Worm (Caenorhabditis elegans) whole organism, L3 larva: ENCODE results near the gene bet-2.

Source experiments
- R02D3.7 ChIP-seq: fragments of 150-350 bp; optimal IDR thresholded peaks from 2 replicates; lab custom pipeline; 2014; ENCODE audit warnings: missing biosample characterization, missing genetic modification characterization
- ZK546.5 ChIP-seq: sonication (generic microtip); optimal IDR thresholded peaks from 2 replicates; lab custom pipeline; 2017; ENCODE audit warnings: missing biosample characterization, missing genetic modification characterization
- aly-2 ChIP-seq: fragments of 150-350 bp; optimal IDR thresholded peaks from 2 replicates; lab custom pipeline; 2014; ENCODE audit warnings: missing biosample characterization, missing genetic modification characterization
- ama-1 ChIP-seq: fragments of 150-350 bp; optimal IDR thresholded peaks from 2 replicates; lab custom pipeline; 2018
- ceh-28 ChIP-seq: fragments of 150-350 bp; optimal IDR thresholded peaks from 2 replicates; lab custom pipeline; 2014; ENCODE audit warnings: missing biosample characterization, missing genetic modification reagents, missing genetic modification characterization
- ceh-9 ChIP-seq: sonication (generic microtip); optimal IDR thresholded peaks from 2 replicates; lab custom pipeline; 2018; ENCODE audit warnings: missing biosample characterization, missing genetic modification characterization
- egl-5 ChIP-seq: fragments of 150-350 bp; optimal IDR thresholded peaks from 2 replicates; lab custom pipeline; 2017; ENCODE audit warnings: missing biosample characterization, missing genetic modification reagents, missing genetic modification characterization, inconsistent platforms
- elt-1 ChIP-seq: fragments of 150-350 bp; optimal IDR thresholded peaks from 2 replicates; lab custom pipeline; 2014; ENCODE audit warnings: missing biosample characterization, missing genetic modification characterization
- elt-2 ChIP-seq: sonication (generic microtip); optimal IDR thresholded peaks from 2 replicates; lab custom pipeline; 2016; ENCODE audit warnings: missing genetic modification reagents, mild to moderate bottlenecking, missing genetic modification characterization, missing compliant biosample characterization
- elt-3 ChIP-seq, 3 experiments: fragments of 150-350 bp in 1 of 3; sonication (generic microtip) in 2 of 3; optimal IDR thresholded peaks; 2 replicates in 2 of 3; 4 replicates in 1 of 3; lab custom pipeline; 2014 to 2017; ENCODE audit warnings: missing biosample characterization in 3 of 3, missing genetic modification characterization in 3 of 3
- eor-1 ChIP-seq, 2 experiments: fragments of 150-350 bp; optimal IDR thresholded peaks; 2 replicates each; lab custom pipeline; 2014 to 2018; ENCODE audit warnings: missing biosample characterization in 2 of 2, missing genetic modification characterization in 2 of 2
- fkh-10 ChIP-seq: sonication (generic microtip); optimal IDR thresholded peaks from 2 replicates; lab custom pipeline; 2017; ENCODE audit warnings: missing biosample characterization, missing genetic modification reagents, missing genetic modification characterization
- fkh-2 ChIP-seq: fragments of 150-350 bp; optimal IDR thresholded peaks from 2 replicates; lab custom pipeline; 2014; ENCODE audit warnings: missing biosample characterization, missing genetic modification reagents, missing genetic modification characterization
- hmg-11 ChIP-seq: sonication (generic microtip); optimal IDR thresholded peaks from 2 replicates; lab custom pipeline; 2016; ENCODE audit warnings: missing genetic modification characterization, missing compliant biosample characterization
- lin-39 ChIP-seq: fragments of 150-350 bp; optimal IDR thresholded peaks from 2 replicates; lab custom pipeline; 2018; ENCODE audit warnings: missing biosample characterization, missing genetic modification reagents, missing genetic modification characterization
- lsy-12 ChIP-seq: sonication (generic microtip); optimal IDR thresholded peaks from 2 replicates; lab custom pipeline; 2016; ENCODE audit warnings: mild to moderate bottlenecking, missing genetic modification characterization, missing compliant biosample characterization
- mdl-1 ChIP-seq: fragments of 150-350 bp; optimal IDR thresholded peaks from 2 replicates; lab custom pipeline; 2014; ENCODE audit warnings: missing biosample characterization, missing genetic modification characterization
- mml-1 ChIP-seq: fragments of 150-350 bp; sonication (generic microtip); optimal IDR thresholded peaks from 3 replicates; lab custom pipeline; 2014; ENCODE audit warnings: missing biosample characterization, missing genetic modification characterization
- nfya-1 ChIP-seq: sonication (generic microtip); optimal IDR thresholded peaks from 2 replicates; lab custom pipeline; 2017; ENCODE audit warnings: missing genetic modification characterization, mild to moderate bottlenecking, missing compliant biosample characterization, antibody characterized with exemption, moderate library complexity; ENCODE audit not compliant: insufficient read depth
- nhr-11 ChIP-seq: fragments of 150-350 bp; optimal IDR thresholded peaks from 2 replicates; lab custom pipeline; 2014; ENCODE audit warnings: missing biosample characterization, missing genetic modification characterization
- nhr-23 ChIP-seq: fragments of 150-350 bp; optimal IDR thresholded peaks from 2 replicates; lab custom pipeline; 2014; ENCODE audit warnings: missing biosample characterization, missing genetic modification reagents, missing genetic modification characterization
- nhr-25 ChIP-seq: sonication (generic microtip); optimal IDR thresholded peaks from 2 replicates; lab custom pipeline; 2017; ENCODE audit warnings: missing biosample characterization, missing genetic modification characterization
- nhr-43 ChIP-seq: sonication (generic microtip); optimal IDR thresholded peaks from 2 replicates; lab custom pipeline; 2016; ENCODE audit warnings: mild to moderate bottlenecking, missing genetic modification characterization, missing compliant biosample characterization; ENCODE audit not compliant: poor library complexity, severe bottlenecking
- nhr-67 ChIP-seq: fragments of 150-350 bp; optimal IDR thresholded peaks from 2 replicates; lab custom pipeline; 2014; ENCODE audit warnings: missing biosample characterization, missing genetic modification characterization
- nhr-76 ChIP-seq: fragments of 150-350 bp; sonication (generic microtip); optimal IDR thresholded peaks from 5 replicates; lab custom pipeline; 2014; ENCODE audit warnings: missing biosample characterization, missing genetic modification characterization
- pha-4 ChIP-seq: fragments of 150-350 bp; optimal IDR thresholded peaks from 2 replicates; lab custom pipeline; 2014; ENCODE audit warnings: missing biosample characterization, missing genetic modification reagents, missing genetic modification characterization
- pqm-1 ChIP-seq: fragments of 150-350 bp; optimal IDR thresholded peaks from 2 replicates; lab custom pipeline; 2017; ENCODE audit warnings: missing biosample characterization, missing genetic modification characterization, inconsistent platforms
- skn-1 ChIP-seq: fragments of 150-350 bp; optimal IDR thresholded peaks from 2 replicates; lab custom pipeline; 2014; ENCODE audit warnings: missing biosample characterization, missing genetic modification characterization
- snpc-4 ChIP-seq: fragments of 150-350 bp; optimal IDR thresholded peaks from 2 replicates; lab custom pipeline; 2014; ENCODE audit warnings: missing biosample characterization, missing genetic modification characterization
- tbx-2 ChIP-seq: sonication (generic microtip); optimal IDR thresholded peaks from 2 replicates; lab custom pipeline; 2016; ENCODE audit warnings: mild to moderate bottlenecking, missing genetic modification characterization, missing compliant biosample characterization
- unc-39 ChIP-seq: sonication (generic microtip); optimal IDR thresholded peaks from 4 replicates; lab custom pipeline; 2017; ENCODE audit warnings: missing biosample characterization, missing genetic modification characterization
- unc-62 ChIP-seq: fragments of 150-350 bp; sonication (generic microtip); optimal IDR thresholded peaks from 4 replicates; lab custom pipeline; 2014; ENCODE audit warnings: missing biosample characterization, missing genetic modification reagents, missing genetic modification characterization

bet-2 gene

DNA sequence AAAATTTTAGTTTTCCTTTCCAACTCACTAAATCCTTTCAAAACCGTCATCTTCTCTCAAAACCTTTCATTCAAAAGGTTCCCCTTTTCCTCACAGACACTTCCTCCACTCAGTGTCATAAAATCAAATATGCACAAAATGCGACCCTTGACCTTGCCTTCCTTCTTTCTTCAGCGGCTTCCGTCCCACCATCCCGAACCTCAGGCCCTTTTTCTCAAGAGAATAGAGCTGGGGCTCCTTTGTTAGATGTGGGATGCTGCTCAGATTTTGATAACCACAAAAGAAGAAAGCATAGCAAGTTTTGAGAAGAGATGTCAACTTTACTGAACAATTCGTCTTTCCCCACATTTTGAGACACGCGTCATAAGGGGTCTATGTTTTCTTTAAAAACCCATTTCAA, 21.7 kb downstream of the bet-2 start:
- TF ChIP-seq tbx-2 (tag; lab: Kevin White, UChicago) (no peak), fkh-10 (GFP tag; lab: Kevin White, UChicago) (peak; percentile 67), eor-1 (tag; optimal IDR thresholded peaks at IDR 0.05; lab: Kevin White, UChicago) (no peak)

DNA sequence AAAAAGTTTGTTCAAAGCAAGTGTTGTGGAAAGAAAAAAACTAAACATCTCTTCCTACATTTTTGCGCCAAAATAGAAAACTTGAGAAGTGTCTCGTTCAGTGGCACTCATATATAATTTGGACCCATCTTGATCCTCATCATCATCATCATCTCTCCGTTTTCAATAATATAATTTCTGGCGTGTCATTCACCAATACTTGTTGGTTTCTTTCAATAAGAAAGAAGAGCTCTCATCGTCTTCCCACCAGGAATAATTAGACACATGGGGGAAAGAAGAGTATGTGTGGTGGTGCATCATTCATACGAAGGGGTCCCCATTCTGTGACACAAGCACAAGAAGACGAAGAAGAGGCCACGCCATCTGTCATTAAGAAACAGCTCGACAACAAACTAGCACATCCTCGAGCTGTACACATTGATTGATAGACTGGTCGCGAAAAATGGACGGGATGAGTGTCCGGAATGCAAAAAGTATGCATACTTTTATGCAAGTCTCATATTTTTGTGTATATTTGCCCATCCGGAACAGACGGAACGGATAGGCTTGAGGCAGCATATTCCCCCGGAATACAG, 22.2 kb downstream of the bet-2 start:
- TF ChIP-seq ZK546.5 (tag; lab: Kevin White, UChicago) (no peak), lin-39 (tag; lab: Kevin White, UChicago) (peak; percentile 83)
- TF ChIP-seq, all 47 proteins: peak for 1

DNA sequence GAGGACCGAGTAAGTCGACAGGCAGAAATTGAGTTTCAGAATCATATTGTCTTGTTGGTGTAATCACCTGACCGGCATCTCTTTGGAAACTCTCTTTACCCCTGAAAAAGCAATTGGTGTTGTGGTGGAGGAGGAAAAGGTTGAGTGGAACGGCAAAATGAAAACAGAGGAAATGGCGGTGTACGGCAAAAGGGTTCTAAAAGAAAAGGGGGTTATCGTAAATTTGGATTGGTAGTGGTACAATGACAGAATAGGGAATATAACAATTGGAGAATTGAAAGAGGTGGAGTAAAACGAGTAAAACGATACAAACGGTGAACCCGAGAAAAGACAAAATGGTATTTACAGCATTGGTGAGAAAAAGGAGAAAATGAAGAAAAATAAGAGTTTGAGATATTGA, 24.2 kb downstream of the bet-2 start, which contains the start of gene sdn-1:
Gene sdn-1 (minus strand): TSS at position 101 of the 400 bp plus-strand sequence.
- no peak for TF ChIP-seq ceh-9 (tag; lab: Kevin White, UChicago)
- TF ChIP-seq tbx-2 (tag; lab: Kevin White, UChicago): no peak
- TF ChIP-seq R02D3.7 (tag; lab: Kevin White, UChicago): no peak
- no peak for TF ChIP-seq skn-1 (tag; lab: Kevin White, UChicago)
- TF ChIP-seq, all 47 proteins: peak for 0

DNA sequence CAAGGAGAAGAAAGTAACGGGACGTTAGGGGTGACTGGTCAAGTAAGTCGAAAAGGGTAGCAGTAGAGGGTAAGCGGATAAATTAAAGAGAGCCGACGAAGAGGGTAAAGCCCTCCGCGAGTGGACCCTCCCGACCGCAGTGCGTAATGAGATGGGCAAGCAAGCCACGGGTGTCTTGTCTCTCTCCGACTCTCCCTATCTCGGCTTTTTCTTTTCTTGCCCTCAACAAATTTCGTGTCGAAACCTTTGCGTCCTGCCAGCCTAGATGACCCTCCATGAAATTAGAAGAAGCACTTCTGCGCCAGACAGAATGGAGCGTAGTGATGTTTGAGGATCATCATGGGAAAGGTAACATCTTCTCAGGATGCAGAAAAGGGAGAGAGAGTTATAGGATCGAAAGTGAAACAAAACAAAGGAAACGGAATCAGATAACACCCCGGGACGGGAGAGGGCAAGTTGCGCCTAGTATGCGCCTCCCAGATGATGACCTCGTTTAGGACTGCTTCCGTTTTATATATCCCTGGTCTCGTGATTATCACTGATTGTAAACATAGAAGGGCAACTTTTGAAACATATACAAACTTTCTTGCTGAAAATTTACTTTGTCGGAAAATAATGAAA, 24.8 kb downstream of the bet-2 start:
- TF ChIP-seq ceh-28 (tag; lab: Kevin White, UChicago) (no peak), nhr-43 (peak; percentile 46), snpc-4 (no peak), nhr-11 (no peak), elt-2 (tag; lab: Kevin White, UChicago) (no peak), aly-2 (no peak), nfya-1 (tag; lab: Kevin White, UChicago) (peak; percentile 30), nhr-23 (tag; lab: Kevin White, UChicago) (peak; percentile 71), lin-39 (tag; lab: Kevin White, UChicago) (peak; percentile 55), fkh-2 (no peak), hmg-11 (tag; lab: Kevin White, UChicago) (no peak)

DNA sequence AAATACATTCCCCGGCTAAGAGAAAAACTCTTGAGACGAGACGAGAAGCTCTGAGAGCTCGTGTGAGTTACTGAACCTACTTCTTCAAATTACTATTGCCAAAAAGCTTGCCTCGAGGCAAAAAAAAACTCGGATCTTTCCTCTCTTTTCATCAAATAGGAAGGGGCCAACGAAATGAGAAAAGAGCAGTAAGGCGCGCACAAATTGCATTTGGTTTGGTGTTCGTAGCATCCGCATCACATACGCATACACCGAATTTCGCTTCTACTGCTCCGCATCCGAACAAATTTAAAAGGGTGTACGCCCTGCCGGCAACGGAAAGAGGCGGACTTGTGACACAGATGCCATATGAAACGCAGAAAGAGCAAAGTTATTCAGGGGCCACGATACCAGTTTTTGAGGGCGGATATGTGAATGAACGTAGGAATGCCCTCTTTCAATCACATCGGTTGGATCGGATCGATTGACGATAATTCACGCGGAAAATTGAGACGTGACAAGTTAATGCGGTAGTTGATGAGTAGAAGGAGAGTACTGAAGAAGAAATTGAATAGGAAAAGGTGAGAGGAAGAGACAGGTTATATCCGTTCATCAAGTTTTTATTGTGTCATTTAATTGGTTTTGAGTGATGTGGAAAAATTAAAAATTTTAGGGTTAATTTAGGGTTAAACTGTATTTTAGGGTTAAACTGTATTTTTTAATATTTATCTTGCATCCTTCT, 25.8 kb downstream of the bet-2 start:
- TF ChIP-seq nfya-1 (tag; lab: Kevin White, UChicago) (peak; percentile 19), nhr-23 (tag; lab: Kevin White, UChicago) (peak; percentile 32), egl-5 (tag; lab: Kevin White, UChicago) (peak; percentile 21), aly-2 (no peak), ceh-28 (tag; lab: Kevin White, UChicago) (peak; percentile 4), ZK546.5 (tag; lab: Kevin White, UChicago) (no peak), nhr-25 (peak; percentile 21), mdl-1 (tag; lab: Kevin White, UChicago) (no peak), nhr-67 (no peak), elt-3 (tag; optimal IDR thresholded peaks at IDR 0.05; lab: Kevin White, UChicago) (no peak), fkh-10 (GFP tag; lab: Kevin White, UChicago) (peak; percentile 90), elt-1 (no peak)
- TF ChIP-seq, all 47 proteins: peak for 6

DNA sequence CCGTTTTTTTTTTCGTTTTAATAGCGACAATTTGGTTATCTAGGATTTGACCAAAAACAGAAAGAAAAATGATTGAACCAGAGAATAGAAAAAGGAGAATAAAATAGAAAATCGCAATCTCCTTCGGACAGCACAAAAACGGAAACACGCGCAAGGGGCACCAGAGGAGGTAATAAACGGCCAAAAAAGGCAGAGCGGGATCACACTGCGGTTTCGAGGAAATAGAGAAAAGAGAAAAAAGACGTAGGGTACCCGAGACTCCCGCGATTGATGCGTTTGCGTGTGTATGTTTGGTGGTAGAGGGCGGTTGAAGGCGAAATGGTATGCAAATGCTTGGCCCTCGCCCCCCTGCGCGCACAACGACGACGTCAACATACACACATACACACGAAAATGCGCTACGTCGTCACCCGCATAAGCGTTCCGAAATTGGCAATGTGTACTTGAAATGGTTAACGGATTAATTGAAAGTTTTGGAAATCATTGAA, 27.4 kb downstream of the bet-2 start:
- TF ChIP-seq lin-39 (tag; lab: Kevin White, UChicago) (peak; percentile 16), unc-39 (tag; lab: Kevin White, UChicago) (no peak)

DNA sequence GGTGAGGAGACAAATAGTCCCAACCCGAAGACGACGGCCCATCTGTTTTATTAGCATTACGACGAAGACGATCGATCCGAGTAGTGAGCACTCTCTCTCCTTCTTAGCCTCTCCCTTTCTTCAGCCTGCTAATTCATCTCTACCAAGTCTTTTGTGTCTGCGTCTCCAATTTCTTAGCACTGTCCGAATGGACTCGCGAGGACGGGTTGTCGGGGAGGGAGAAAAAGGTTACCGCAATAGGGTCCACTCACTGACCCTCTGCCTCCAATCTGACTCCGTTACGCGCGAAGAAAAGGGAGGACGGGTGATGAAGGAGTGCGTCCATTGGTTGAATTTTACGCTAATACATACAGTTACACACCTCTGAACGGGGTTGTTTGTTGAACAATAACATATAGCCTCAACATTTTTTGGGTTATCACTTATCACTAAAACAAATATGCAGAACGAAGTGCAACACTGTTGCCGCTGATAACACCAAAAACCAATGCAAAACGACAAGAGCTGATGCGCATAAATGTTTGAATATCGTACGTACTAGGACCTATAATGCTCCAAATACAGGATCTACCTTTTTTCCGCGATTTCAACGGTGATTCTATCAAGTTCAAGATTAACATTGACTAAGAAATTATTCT, 28.6 kb downstream of the bet-2 start:
- no peak for TF ChIP-seq mml-1 (tag; lab: Kevin White, UChicago)
- TF ChIP-seq ama-1: peak; percentile 33
- peak; percentile 22 for TF ChIP-seq lsy-12 (tag; lab: Kevin White, UChicago)
- TF ChIP-seq nhr-76: no peak
- TF ChIP-seq nhr-25: peak; percentile 11
- no peak for TF ChIP-seq unc-62 (GFP tag; lab: Kevin White, UChicago)
- peak; percentile 15 for TF ChIP-seq pqm-1 (tag; lab: Kevin White, UChicago)
- peak; percentile 55 for TF ChIP-seq hmg-11 (tag; lab: Kevin White, UChicago)
- TF ChIP-seq lin-39 (tag; lab: Kevin White, UChicago): peak; percentile 78
- TF ChIP-seq pha-4 (tag; lab: Kevin White, UChicago): peak; percentile 34
- peak; percentile 66 for TF ChIP-seq elt-2 (tag; lab: Kevin White, UChicago)
- TF ChIP-seq ceh-28 (tag; lab: Kevin White, UChicago): peak; percentile 35
- TF ChIP-seq nfya-1 (tag; lab: Kevin White, UChicago): peak; percentile 93
- TF ChIP-seq, all 47 proteins: peak for 10
